Fruit fly (Drosophila melanogaster): ENCODE data around the gene Cat.

Cat gene

dm6 chr3L:18872440-18872839 lies 50.0 kb downstream of the Cat start, which contains the start of the genes Rad9 and Uggt:
Gene Rad9, minus strand, starts transcription at chr3L:18872553.
Gene Uggt, plus strand, starts transcription at chr3L:18872747.
- TF ChIP-seq CG9139 (GFP tag; optimal IDR thresholded peaks at IDR 0.05) (no peak), CG10631 (GFP tag; optimal IDR thresholded peaks at IDR 0.05) (peak; percentile 20), fd59A (GFP tag; optimal IDR thresholded peaks at IDR 0.05) (no peak), fkh (GFP tag; optimal IDR thresholded peaks at IDR 0.05) (peak; percentile 82), CG8319 (GFP tag; optimal IDR thresholded peaks at IDR 0.05) (no peak)
